Fruit fly (Drosophila melanogaster): ENCODE results near the gene CG15715.

CG15715 gene

dm6 chr3L:15794311-15794710 lies 43.0 kb downstream of the CG15715 start (continued):
- TF ChIP-seq CG15601 (tag; optimal IDR thresholded peaks at IDR 0.05) (no peak), Six4 (GFP tag; optimal IDR thresholded peaks at IDR 0.05) (peak; percentile 16), Adf1 (GFP tag; IDR thresholded peaks at IDR 0.05) (no peak), run (tag; optimal IDR thresholded peaks at IDR 0.05) (no peak), chif (GFP tag; optimal IDR thresholded peaks at IDR 0.05) (peak; percentile 26 to 68), ATbp (GFP tag; optimal IDR thresholded peaks at IDR 0.05) (no peak), CG7839 (tag; optimal IDR thresholded peaks at IDR 0.05) (peak; percentile 34), kni (GFP tag; optimal IDR thresholded peaks at IDR 0.05) (no peak), Tbp (GFP tag; optimal IDR thresholded peaks at IDR 0.05) (no peak), GATAe (GFP tag; conservative IDR thresholded peaks at IDR 0.05) (no peak), dm (GFP tag; optimal IDR thresholded peaks at IDR 0.05) (no peak), CG2889 (GFP tag; IDR thresholded peaks at IDR 0.05) (no peak), fd3F (GFP tag; optimal IDR thresholded peaks at IDR 0.05) (no peak), CG6654 (GFP tag; optimal IDR thresholded peaks at IDR 0.05) (no peak), CG17359 (tag; optimal IDR thresholded peaks at IDR 0.05) (peak; percentile 52), her (GFP tag; optimal IDR thresholded peaks at IDR 0.05) (no peak), Fer1 (GFP tag; optimal IDR thresholded peaks at IDR 0.05) (peak; percentile 18), pho (GFP tag; optimal IDR thresholded peaks at IDR 0.05) (no peak), CG10462 (GFP tag; optimal IDR thresholded peaks at IDR 0.05) (peak; percentile 12), Nf-YB (GFP tag; optimal IDR thresholded peaks at IDR 0.05) (peak; percentile 19), Abd-B (GFP tag; optimal IDR thresholded peaks at IDR 0.05) (no peak), CG4424 (GFP tag; optimal IDR thresholded peaks at IDR 0.05) (peak; percentile 33), CG2199 (GFP tag; IDR thresholded peaks at IDR 0.05) (no peak; the same call in 1 of the 3 replicates), CG10959 (GFP tag; IDR thresholded peaks at IDR 0.05) (peak; percentile 75), Atf3 (GFP tag; optimal IDR thresholded peaks at IDR 0.05) (peak; percentile 20), CG15269 (tag; optimal IDR thresholded peaks at IDR 0.05) (no peak), B-H2 (GFP tag; optimal IDR thresholded peaks at IDR 0.05) (no peak), Dref (GFP tag; IDR thresholded peaks at IDR 0.05) (no peak), CG4328 (GFP tag; optimal IDR thresholded peaks at IDR 0.05) (no peak), gce (GFP tag; IDR thresholded peaks at IDR 0.05) (no peak), CG18262 (tag; optimal IDR thresholded peaks at IDR 0.05) (peak; percentile 56)

dm6 chr3L:15791072-15791471 lies 46.2 kb downstream of the CG15715 start:
- no peak for TF ChIP-seq CG4424 (GFP tag; optimal IDR thresholded peaks at IDR 0.05)
- TF ChIP-seq twi (tag; optimal IDR thresholded peaks at IDR 0.05), result peak; percentile 96
- no peak for TF ChIP-seq Abd-B (GFP tag; optimal IDR thresholded peaks at IDR 0.05)
- no peak for TF ChIP-seq CG11456 (GFP tag; IDR thresholded peaks at IDR 0.05)
- TF ChIP-seq Ets65A (GFP tag), result peak; percentile 71
- 0 out of 2 replicates have a peak, but pooled peaks have one; percentile 33 for TF ChIP-seq chm (GFP tag; IDR thresholded peaks at IDR 0.05)
- no peak for TF ChIP-seq stwl (tag; optimal IDR thresholded peaks at IDR 0.05)
- peak; percentile 34 for TF ChIP-seq pros (GFP tag; optimal IDR thresholded peaks at IDR 0.05)
- no peak for TF ChIP-seq CG7556 (GFP tag; optimal IDR thresholded peaks at IDR 0.05)
- TF ChIP-seq CG17802 (tag; optimal IDR thresholded peaks at IDR 0.05), result no peak

- TF ChIP-seq NC2β (GFP tag; optimal IDR thresholded peaks at IDR 0.05) (no peak), lab (GFP tag; optimal IDR thresholded peaks at IDR 0.05) (peak; percentile 57), CG11504 (tag; optimal IDR thresholded peaks at IDR 0.05) (peak; percentile 74), CG12942 (GFP tag; optimal IDR thresholded peaks at IDR 0.05) (no peak), mld (GFP tag; IDR thresholded peaks at IDR 0.05; ENCODE audit: partially characterized antibody) (no peak), dimm (GFP tag; IDR thresholded peaks at IDR 0.05) (0 out of 2 replicates have a peak, but pooled peaks have one; percentile 14), CG33557 (GFP tag; optimal IDR thresholded peaks at IDR 0.05) (peak; percentile 52), CG34376 (GFP tag; optimal IDR thresholded peaks at IDR 0.05) (no peak), CG15073 (GFP tag; optimal IDR thresholded peaks at IDR 0.05) (no peak), Mad (GFP tag; optimal IDR thresholded peaks at IDR 0.05) (no peak), CG10654 (GFP tag; optimal IDR thresholded peaks at IDR 0.05) (no peak), CG7556 (GFP tag; optimal IDR thresholded peaks at IDR 0.05) (peak; percentile 77), Adf1 (GFP tag; IDR thresholded peaks at IDR 0.05) (no peak), ATbp (GFP tag; optimal IDR thresholded peaks at IDR 0.05) (peak; percentile 34), row (GFP tag; IDR thresholded peaks at IDR 0.05) (peak; percentile 79)
These were observed 49.9 kb downstream of the CG15715 start for dm6 chr3L:15787406-15787805.

Measured in whole organism, embryonic.